Fruit fly (Drosophila melanogaster): ENCODE measurements around the gene CycB3.

CycB3 gene

dm6 chr3R:24829887-24830351 is 40.7 kb downstream of the CycB3 start, which contains the start of the genes Kaz and CG43273:
Kaz (minus strand) TSS chr3R:24829959.
CG43273 (plus strand) TSS chr3R:24830301.
- TF ChIP-seq CG4496 (GFP tag; IDR thresholded peaks at IDR 0.05) = peak; percentile 52; the same call in 1 of the 3 replicates
- TF ChIP-seq Pif1B (GFP tag; optimal IDR thresholded peaks at IDR 0.05) = no peak
- peak; percentile 14; the same call in 1 of the 2 replicates for TF ChIP-seq CG32121 (GFP tag; IDR thresholded peaks at IDR 0.05)

dm6 chr3R:24828234-24828633 is 42.4 kb downstream of the CycB3 start, which contains the start of gene RabX4:
RabX4 (minus strand) TSS chr3R:24828409.
- TF ChIP-seq CG12605 (GFP tag; IDR thresholded peaks at IDR 0.05) (no peak), CG32121 (GFP tag; IDR thresholded peaks at IDR 0.05) (no peak), CG10348 (GFP tag; IDR thresholded peaks at IDR 0.05) (no peak), CG14655 (GFP tag; optimal IDR thresholded peaks at IDR 0.05) (no peak), CG13204 (GFP tag; optimal IDR thresholded peaks at IDR 0.05) (no peak), D1 (tag; optimal IDR thresholded peaks at IDR 0.05) (no peak), CG4496 (GFP tag; IDR thresholded peaks at IDR 0.05) (no peak), CG8301 (tag; optimal IDR thresholded peaks at IDR 0.05) (no peak), EcR (GFP tag; optimal IDR thresholded peaks at IDR 0.05) (no peak), CG17806 (tag; optimal IDR thresholded peaks at IDR 0.05) (no peak), Ets98B (GFP tag; IDR thresholded peaks at IDR 0.05) (no peak), CG8159 (tag; optimal IDR thresholded peaks at IDR 0.05) (no peak), CG9948 (tag; optimal IDR thresholded peaks at IDR 0.05) (no peak), CG34367 (tag; optimal IDR thresholded peaks at IDR 0.05) (no peak)

- TF ChIP-seq Pif1A (GFP tag; optimal IDR thresholded peaks at IDR 0.05) (no peak), Pif1B (GFP tag; optimal IDR thresholded peaks at IDR 0.05) (no peak), gl (tag; optimal IDR thresholded peaks at IDR 0.05) (no peak), fd96Ca (GFP tag; IDR thresholded peaks at IDR 0.05) (no peak), Ets98B (GFP tag; IDR thresholded peaks at IDR 0.05) (no peak), CG17806 (tag; optimal IDR thresholded peaks at IDR 0.05) (no peak), Snoo (tag; optimal IDR thresholded peaks at IDR 0.05) (no peak), CG9948 (tag; optimal IDR thresholded peaks at IDR 0.05) (no peak)
These were observed 45.1 kb downstream of the CycB3 start, which contains the start of gene niki for dm6 chr3R:24825548-24825947. niki (minus strand) TSS chr3R:24825648.

- TF ChIP-seq rn (GFP tag; IDR thresholded peaks at IDR 0.05) = no peak
- no peak for TF ChIP-seq fd96Ca (GFP tag; IDR thresholded peaks at IDR 0.05)
- TF ChIP-seq gl (tag; optimal IDR thresholded peaks at IDR 0.05) = no peak
- no peak for TF ChIP-seq CG15710 (tag; optimal IDR thresholded peaks at IDR 0.05)
- no peak for TF ChIP-seq CG34367 (tag; optimal IDR thresholded peaks at IDR 0.05)
- TF ChIP-seq CG9948 (tag; optimal IDR thresholded peaks at IDR 0.05) = no peak
- TF ChIP-seq CG12605 (GFP tag; IDR thresholded peaks at IDR 0.05) = no peak
- TF ChIP-seq Pif1B (GFP tag; optimal IDR thresholded peaks at IDR 0.05) = no peak
- no peak for TF ChIP-seq CG8301 (tag; optimal IDR thresholded peaks at IDR 0.05)
These were observed 47.6 kb downstream of the CycB3 start for dm6 chr3R:24823061-24823460.
